Worm (Caenorhabditis elegans) whole organism, late embryonic: ENCODE results near the gene F31F6.3.

Experiments used
- F13H6.1 ChIP-seq: sonication (generic microtip); optimal IDR thresholded peaks from 2 replicates; lab custom pipeline; 2016; ENCODE audit warnings: missing genetic modification characterization, missing compliant biosample characterization
- K02D7.2 ChIP-seq: sonication (generic microtip); optimal IDR thresholded peaks from 2 replicates; lab custom pipeline; 2017; ENCODE audit warnings: mild to moderate bottlenecking, missing genetic modification characterization, missing compliant biosample characterization
- ama-1 ChIP-seq: fragments of 150-350 bp; optimal IDR thresholded peaks from 2 replicates; lab custom pipeline; 2014
- ceh-30 ChIP-seq: fragments of 150-350 bp; optimal IDR thresholded peaks from 2 replicates; lab custom pipeline; 2014; ENCODE audit warnings: missing biosample characterization, missing genetic modification characterization
- fkh-10 ChIP-seq: fragments of 150-350 bp; optimal IDR thresholded peaks from 2 replicates; lab custom pipeline; 2014; ENCODE audit warnings: missing biosample characterization, missing genetic modification reagents, missing genetic modification characterization
- pat-9 ChIP-seq: fragments of 200-800 bp; sonication (Bioruptor generic); optimal IDR thresholded peaks from 2 replicates; lab custom pipeline; 2018; ENCODE audit warnings: mild to moderate bottlenecking, missing genetic modification characterization, moderate library complexity, missing compliant biosample characterization
- pha-2 ChIP-seq: sonication (generic microtip); optimal IDR thresholded peaks from 2 replicates; lab custom pipeline; 2017; ENCODE audit warnings: mild to moderate bottlenecking, missing genetic modification characterization, missing compliant biosample characterization
- pros-1 ChIP-seq: fragments of 150-350 bp; optimal IDR thresholded peaks from 2 replicates; lab custom pipeline; 2014; ENCODE audit warnings: missing biosample characterization, missing genetic modification reagents, missing genetic modification characterization
- tbx-2 ChIP-seq: sonication (generic microtip); optimal IDR thresholded peaks from 2 replicates; lab custom pipeline; 2016; ENCODE audit warnings: missing genetic modification characterization, missing compliant biosample characterization

- TF ChIP-seq fkh-10 (GFP tag; lab: Kevin White, UChicago) (no peak), pros-1 (tag; lab: Kevin White, UChicago) (no peak), ama-1 (lab: Kevin White, UChicago) (no peak), tbx-2 (tag; lab: Kevin White, UChicago) (no peak), K02D7.2 (tag; lab: Kevin White, UChicago) (no peak), pat-9 (tag; lab: Kevin White, UChicago) (no peak), ceh-30 (tag; lab: Kevin White, UChicago) (no peak), F13H6.1 (tag; lab: Kevin White, UChicago) (no peak), pha-2 (tag; lab: Kevin White, UChicago) (no peak)
Measured at ce11 chrX:14897192-14897591, 24.5 kb upstream of the F31F6.3 start.
